Fruit fly (Drosophila melanogaster): ENCODE results near the gene CG17193.

Gene CG17193

DNA sequence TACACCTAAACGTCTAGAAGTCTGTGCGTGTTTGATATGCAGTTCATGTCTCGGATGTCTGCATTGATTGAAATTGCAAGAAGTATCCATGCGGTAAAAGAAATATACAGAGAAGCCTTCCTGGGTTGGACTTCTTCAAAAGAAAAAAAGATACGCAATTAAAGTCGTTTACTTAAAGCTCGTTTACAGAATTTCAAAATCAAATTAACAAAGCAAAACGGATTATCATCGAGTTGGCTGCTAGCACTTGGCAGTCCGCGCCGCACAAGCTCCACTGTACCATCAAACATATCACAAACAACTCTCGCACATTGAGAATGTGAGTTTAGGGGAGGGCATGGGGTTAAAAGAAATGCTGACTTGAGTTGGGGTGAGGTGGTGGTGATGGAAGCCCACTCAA lies 57.5 kb downstream of the CG17193 start (continued):
- TF ChIP-seq ro (GFP tag; IDR thresholded peaks at IDR 0.05) (0 out of 2 replicates have a peak, but pooled peaks have one; percentile 24), trem (tag; optimal IDR thresholded peaks at IDR 0.05) (peak; percentile 68), Fer1 (GFP tag; optimal IDR thresholded peaks at IDR 0.05) (peak; percentile 46), zen2 (GFP tag; IDR thresholded peaks at IDR 0.05; ENCODE audit: partially characterized antibody) (no peak), CG10321 (GFP tag; IDR thresholded peaks at IDR 0.05) (peak; percentile 29; the same call in 1 of the 2 replicates), CG3407 (GFP tag; optimal IDR thresholded peaks at IDR 0.05) (peak; percentile 73), prd (optimal IDR thresholded peaks at IDR 0.05) (no peak), prd (GFP tag; IDR thresholded peaks at IDR 0.05) (peak; percentile 89), klu (GFP tag; IDR thresholded peaks at IDR 0.05) (0 out of 2 replicates have a peak, but pooled peaks have one; percentile 27), ham (GFP tag; IDR thresholded peaks at IDR 0.05) (no peak), dysf (GFP tag; IDR thresholded peaks at IDR 0.05) (peak; percentile 72), CG3065 (GFP tag; optimal IDR thresholded peaks at IDR 0.05) (peak; percentile 55), CG3995 (GFP tag; optimal IDR thresholded peaks at IDR 0.05) (no peak), Dad (GFP tag; optimal IDR thresholded peaks at IDR 0.05) (peak; percentile 64), zen (tag; optimal IDR thresholded peaks at IDR 0.05) (peak; percentile 57), CG9876 (GFP tag; optimal IDR thresholded peaks at IDR 0.05) (peak; percentile 64), CG6654 (GFP tag; optimal IDR thresholded peaks at IDR 0.05) (peak; percentile 27), luna (GFP tag; optimal IDR thresholded peaks at IDR 0.05) (no peak), CoRest (tag; optimal IDR thresholded peaks at IDR 0.05) (peak; percentile 74), CG10543 (GFP tag; optimal IDR thresholded peaks at IDR 0.05) (no peak), bsh (GFP tag; optimal IDR thresholded peaks at IDR 0.05) (peak; percentile 55 to 93), CG1792 (GFP tag; optimal IDR thresholded peaks at IDR 0.05) (peak; percentile 32), CG7987 (GFP tag; optimal IDR thresholded peaks at IDR 0.05) (peak; percentile 3), seq (GFP tag; IDR thresholded peaks at IDR 0.05) (no peak), vfl (GFP tag; optimal IDR thresholded peaks at IDR 0.05) (no peak), dpn (GFP tag; optimal IDR thresholded peaks at IDR 0.05) (peak; percentile 52 to 79), lilli (GFP tag; optimal IDR thresholded peaks at IDR 0.05) (peak; percentile 61), NK7.1 (GFP tag; optimal IDR thresholded peaks at IDR 0.05) (no peak), tio (GFP tag; optimal IDR thresholded peaks at IDR 0.05) (peak; percentile 50), CG31224 (GFP tag; IDR thresholded peaks at IDR 0.05) (no peak), h (optimal IDR thresholded peaks at IDR 0.05) (no peak), Myb (GFP tag; optimal IDR thresholded peaks at IDR 0.05) (peak; percentile 49), CG13894 (tag; optimal IDR thresholded peaks at IDR 0.05) (no peak), Nf-YA (GFP tag; IDR thresholded peaks at IDR 0.05) (peak; percentile 70), CG17361 (GFP tag; IDR thresholded peaks at IDR 0.05) (peak; percentile 81), fu2 (GFP tag; optimal IDR thresholded peaks at IDR 0.05) (no peak), CG1529 (GFP tag; optimal IDR thresholded peaks at IDR 0.05) (peak; percentile 79), fd102C (GFP tag; optimal IDR thresholded peaks at IDR 0.05) (no peak), odd (GFP tag; optimal IDR thresholded peaks at IDR 0.05) (peak; percentile 53), gro (GFP tag; optimal IDR thresholded peaks at IDR 0.05) (no peak), TFAM (GFP tag; optimal IDR thresholded peaks at IDR 0.05) (peak; percentile 9), CG33213 (GFP tag; optimal IDR thresholded peaks at IDR 0.05) (peak; percentile 43), cg (GFP tag; optimal IDR thresholded peaks at IDR 0.05) (no peak), nerfin-1 (tag; optimal IDR thresholded peaks at IDR 0.05) (peak; percentile 65), CG2116 (GFP tag; optimal IDR thresholded peaks at IDR 0.05) (no peak), CG11247 (GFP tag; IDR thresholded peaks at IDR 0.05) (peak; percentile 72), sima (GFP tag; optimal IDR thresholded peaks at IDR 0.05) (no peak), mirr (GFP tag; optimal IDR thresholded peaks at IDR 0.05) (no peak), Tbp (GFP tag; optimal IDR thresholded peaks at IDR 0.05) (no peak), CG13287 (GFP tag; IDR thresholded peaks at IDR 0.05; ENCODE audit: partially characterized antibody) (no peak), cwo (GFP tag; optimal IDR thresholded peaks at IDR 0.05) (no peak), CG10274 (GFP tag; optimal IDR thresholded peaks at IDR 0.05) (peak; percentile 4)

All from whole organism, embryonic.